Fruit fly (Drosophila melanogaster): ENCODE measurements around the gene CG42820.

dm6 chr2L:8421717-8422116, 29.5 kb upstream of the CG42820 start:
- TF ChIP-seq Met (GFP tag; optimal IDR thresholded peaks at IDR 0.05) (no peak), CG11294 (GFP tag; IDR thresholded peaks at IDR 0.05) (no peak), vri (GFP tag; optimal IDR thresholded peaks at IDR 0.05) (no peak), Blimp-1 (GFP tag; optimal IDR thresholded peaks at IDR 0.05) (no peak), Lpt (GFP tag; optimal IDR thresholded peaks at IDR 0.05) (no peak)

Measured in whole organism, prepupa.